Worm (Caenorhabditis elegans) whole organism, late embryonic: Measurements from ENCODE around the gene srz-103.

Source experiments
- ahr-1 ChIP-seq: sonication (generic microtip); optimal IDR thresholded peaks from 2 replicates; lab custom pipeline; 2016; ENCODE audit warnings: missing genetic modification characterization, missing compliant biosample characterization
- ama-1 ChIP-seq: fragments of 150-350 bp; optimal IDR thresholded peaks from 2 replicates; lab custom pipeline; 2014
- ceh-2 ChIP-seq: sonication (generic microtip); optimal IDR thresholded peaks from 2 replicates; lab custom pipeline; 2016; ENCODE audit warnings: missing genotype, missing genetic modification characterization, missing compliant biosample characterization
- ceh-22 ChIP-seq: sonication (generic microtip); optimal IDR thresholded peaks from 2 replicates; lab custom pipeline; 2017; ENCODE audit warnings: missing biosample characterization, missing genetic modification characterization
- ceh-31 ChIP-seq: sonication (generic microtip); optimal IDR thresholded peaks from 2 replicates; lab custom pipeline; 2016; ENCODE audit warnings: missing genetic modification characterization, missing compliant biosample characterization
- ceh-9 ChIP-seq: sonication (generic microtip); optimal IDR thresholded peaks from 2 replicates; lab custom pipeline; 2016; ENCODE audit warnings: mild to moderate bottlenecking, missing genetic modification characterization, inconsistent platforms, missing compliant biosample characterization
- elt-2 ChIP-seq: sonication (generic microtip); optimal IDR thresholded peaks from 2 replicates; lab custom pipeline; 2016; ENCODE audit warnings: missing genetic modification reagents, missing genetic modification characterization, missing compliant biosample characterization
- fax-1 ChIP-seq: sonication (generic microtip); optimal IDR thresholded peaks from 2 replicates; lab custom pipeline; 2016; ENCODE audit warnings: missing genotype, missing genetic modification characterization, missing compliant biosample characterization
- fkh-6 ChIP-seq: sonication (generic microtip); optimal IDR thresholded peaks from 2 replicates; lab custom pipeline; 2016; ENCODE audit warnings: missing genetic modification characterization, missing compliant biosample characterization
- hlh-13 ChIP-seq: fragments of 200-800 bp; sonication (Bioruptor generic); optimal IDR thresholded peaks from 2 replicates; lab custom pipeline; 2018; ENCODE audit warnings: mild to moderate bottlenecking, missing genetic modification characterization, missing compliant biosample characterization
- nfya-1 ChIP-seq: sonication (generic microtip); optimal IDR thresholded peaks from 2 replicates; lab custom pipeline; 2017; ENCODE audit warnings: missing genetic modification characterization, mild to moderate bottlenecking, missing compliant biosample characterization, antibody characterized with exemption, moderate library complexity
- pat-9 ChIP-seq: fragments of 200-800 bp; sonication (Bioruptor generic); optimal IDR thresholded peaks from 2 replicates; lab custom pipeline; 2018; ENCODE audit warnings: mild to moderate bottlenecking, missing genetic modification characterization, moderate library complexity, missing compliant biosample characterization
- sox-2 ChIP-seq: fragments of 200-800 bp; sonication (Bioruptor generic); IDR thresholded peaks from 2 replicates; pipeline ENCODE4 v1.3.6; 2022; ENCODE audit warnings: missing genetic modification reagents, missing genetic modification characterization, missing compliant biosample characterization

ce11 chrV:16640366-16640765, 38.8 kb downstream of the srz-103 start:
- no peak for TF ChIP-seq fax-1 (tag; lab: Kevin White, UChicago)
- TF ChIP-seq ceh-9 = no peak
- TF ChIP-seq ceh-2 (tag; lab: Kevin White, UChicago) = no peak
- no peak for TF ChIP-seq ahr-1 (tag; lab: Kevin White, UChicago)
- no peak for TF ChIP-seq hlh-13 (GFP tag; lab: Kevin White, UChicago)
- no peak for TF ChIP-seq elt-2 (tag; lab: Kevin White, UChicago)
- no peak for TF ChIP-seq ceh-31 (tag; lab: Kevin White, UChicago)
- TF ChIP-seq pat-9 (tag; lab: Kevin White, UChicago) = no peak
- no peak for TF ChIP-seq sox-2
- TF ChIP-seq fkh-6 (tag; lab: Kevin White, UChicago) = no peak
- TF ChIP-seq nfya-1 = no peak
- no peak for TF ChIP-seq ceh-22 (tag; lab: Kevin White, UChicago)
- no peak for TF ChIP-seq ama-1 (lab: Kevin White, UChicago)
